Fruit fly (Drosophila melanogaster) whole organism, pupa: Measurements from ENCODE around the gene CG7272.

Experiments
- CG10348 ChIP-seq: fragments of 200-800 bp; sonication (Bioruptor generic); IDR thresholded peaks from 2 replicates; pipeline ENCODE4 v1.3.6; 2022; ENCODE audit warnings: missing biosample characterization, missing genetic modification characterization
- CG12605 ChIP-seq: fragments of 200-800 bp; sonication (Bioruptor generic); IDR thresholded peaks from 2 replicates; pipeline ENCODE4 v1.3.6; 2022; ENCODE audit warnings: missing biosample characterization, missing genetic modification characterization
- CG13204 ChIP-seq: fragments of 200-800 bp; sonication (Bioruptor generic); optimal IDR thresholded peaks from 2 replicates; lab custom pipeline; 2018; ENCODE audit warnings: missing biosample characterization, mild to moderate bottlenecking, missing genetic modification characterization, moderate library complexity
- CG14655 ChIP-seq: fragments of 200-800 bp; sonication (Bioruptor generic); optimal IDR thresholded peaks from 3 replicates; lab custom pipeline; 2017; ENCODE audit warnings: mild to moderate bottlenecking, missing biosample characterization, missing genetic modification reagents, missing genetic modification characterization
- CG15710 ChIP-seq: fragments of 200-800 bp; sonication (Bioruptor generic); optimal IDR thresholded peaks from 2 replicates; lab custom pipeline; 2018; ENCODE audit warnings: missing biosample characterization, mild to moderate bottlenecking, missing genetic modification characterization, moderate library complexity
- CG17806 ChIP-seq: fragments of 200-800 bp; sonication (Bioruptor generic); optimal IDR thresholded peaks from 2 replicates; lab custom pipeline; 2018; ENCODE audit warnings: missing biosample characterization, mild to moderate bottlenecking, missing genetic modification characterization, moderate library complexity
- CG32121 ChIP-seq: fragments of 200-800 bp; sonication (Bioruptor generic); IDR thresholded peaks from 2 replicates; pipeline ENCODE4 v1.3.6; 2022; ENCODE audit warnings: missing biosample characterization, missing genetic modification characterization
- CG34367 ChIP-seq: fragments of 200-800 bp; sonication (Bioruptor generic); optimal IDR thresholded peaks from 2 replicates; lab custom pipeline; 2018; ENCODE audit warnings: missing biosample characterization, mild to moderate bottlenecking, missing genetic modification characterization
- CG4496 ChIP-seq: fragments of 200-800 bp; sonication (Bioruptor generic); IDR thresholded peaks from 3 replicates; pipeline ENCODE4 v1.3.6; 2022; ENCODE audit warnings: missing biosample characterization, missing genetic modification characterization
- CG8159 ChIP-seq: fragments of 200-800 bp; sonication (Bioruptor generic); optimal IDR thresholded peaks from 3 replicates; lab custom pipeline; 2018; ENCODE audit warnings: missing biosample characterization, mild to moderate bottlenecking, missing genetic modification characterization, moderate library complexity
- CG8301 ChIP-seq: fragments of 200-800 bp; sonication (Bioruptor generic); optimal IDR thresholded peaks from 2 replicates; lab custom pipeline; 2018; ENCODE audit warnings: missing biosample characterization, mild to moderate bottlenecking, missing genetic modification characterization
- CG9948 ChIP-seq: fragments of 200-800 bp; sonication (Bioruptor generic); optimal IDR thresholded peaks from 2 replicates; lab custom pipeline; 2018; ENCODE audit warnings: missing biosample characterization, mild to moderate bottlenecking, missing genetic modification characterization, moderate library complexity
- D1 ChIP-seq: fragments of 200-800 bp; sonication (Bioruptor generic); optimal IDR thresholded peaks from 2 replicates; lab custom pipeline; 2018; ENCODE audit warnings: missing biosample characterization, mild to moderate bottlenecking, missing genetic modification characterization, moderate library complexity
- EcR ChIP-seq: fragments of 200-800 bp; sonication (Bioruptor generic); optimal IDR thresholded peaks from 3 replicates; lab custom pipeline; 2019; ENCODE audit warnings: missing biosample characterization, missing genetic modification characterization, mild to moderate bottlenecking, moderate library complexity, missing genetic modification reagents
- Ets98B ChIP-seq: fragments of 200-800 bp; sonication (Bioruptor generic); IDR thresholded peaks from 2 replicates; pipeline ENCODE4 v1.3.6; 2022; ENCODE audit warnings: missing biosample characterization, missing genetic modification characterization
- Pif1A ChIP-seq: fragments of 200-800 bp; sonication (Bioruptor generic); optimal IDR thresholded peaks from 3 replicates; lab custom pipeline; 2016; ENCODE audit warnings: missing biosample characterization, missing genetic modification characterization
- Pif1B ChIP-seq: fragments of 200-800 bp; sonication (Bioruptor generic); optimal IDR thresholded peaks from 3 replicates; lab custom pipeline; 2016; ENCODE audit warnings: missing biosample characterization, missing genetic modification characterization
- Snoo ChIP-seq: fragments of 200-800 bp; sonication (Bioruptor generic); optimal IDR thresholded peaks from 3 replicates; lab custom pipeline; 2017; ENCODE audit warnings: missing biosample characterization, mild to moderate bottlenecking, missing genetic modification characterization, inconsistent platforms
- fd96Ca ChIP-seq: fragments of 200-800 bp; sonication (Bioruptor generic); IDR thresholded peaks from 3 replicates; pipeline ENCODE4 v1.3.6; 2022; ENCODE audit warnings: missing biosample characterization, missing genetic modification characterization
- gl ChIP-seq: fragments of 200-800 bp; sonication (Bioruptor generic); optimal IDR thresholded peaks from 2 replicates; lab custom pipeline; 2018; ENCODE audit warnings: missing biosample characterization, mild to moderate bottlenecking, missing genetic modification characterization
- rn ChIP-seq: fragments of 200-800 bp; sonication (Bioruptor generic); IDR thresholded peaks from 2 replicates; pipeline ENCODE4 v1.3.6; 2022; ENCODE audit warnings: missing biosample characterization, missing genetic modification characterization

Gene CG7272

dm6 chr3L:15532368-15533030 is 31.8 kb downstream of the CG7272 start:
- TF ChIP-seq CG13204 (GFP tag; lab: Kevin White, UChicago) (no peak), CG17806 (peak; percentile 4), EcR (GFP tag; lab: Kevin White, UChicago) (peak; percentile 73), Snoo (tag; lab: Kevin White, UChicago) (peak; percentile 3), Ets98B (peak; percentile 64; the same call in 1 of the 2 replicates), CG8301 (peak; percentile 60), CG4496 (GFP tag; lab: Robert Waterston, UW) (peak; percentile 90), CG9948 (tag; lab: Kevin White, UChicago) (peak; percentile 45), gl (tag; lab: Kevin White, UChicago) (no peak), rn (GFP tag; lab: Robert Waterston, UW) (0 out of 2 replicates have a peak, but pooled peaks have one; percentile 31), CG15710 (tag; lab: Kevin White, UChicago) (peak; percentile 9), CG14655 (GFP tag; lab: Kevin White, UChicago) (peak; percentile 79), Pif1A (no peak), CG12605 (GFP tag; lab: Robert Waterston, UW) (peak; percentile 40), fd96Ca (peak; percentile 51; the same call in 2 of the 3 replicates), Pif1B (GFP tag; lab: Kevin White, UChicago) (no peak), CG32121 (GFP tag; lab: Robert Waterston, UW) (peak; percentile 50; the same call in 1 of the 2 replicates), CG10348 (GFP tag; lab: Robert Waterston, UW) (0 out of 2 replicates have a peak, but pooled peaks have one; percentile 6), CG8159 (tag; lab: Kevin White, UChicago) (peak; percentile 63), D1 (tag; lab: Kevin White, UChicago) (no peak), CG34367 (tag; lab: Kevin White, UChicago) (no peak)

DNA sequence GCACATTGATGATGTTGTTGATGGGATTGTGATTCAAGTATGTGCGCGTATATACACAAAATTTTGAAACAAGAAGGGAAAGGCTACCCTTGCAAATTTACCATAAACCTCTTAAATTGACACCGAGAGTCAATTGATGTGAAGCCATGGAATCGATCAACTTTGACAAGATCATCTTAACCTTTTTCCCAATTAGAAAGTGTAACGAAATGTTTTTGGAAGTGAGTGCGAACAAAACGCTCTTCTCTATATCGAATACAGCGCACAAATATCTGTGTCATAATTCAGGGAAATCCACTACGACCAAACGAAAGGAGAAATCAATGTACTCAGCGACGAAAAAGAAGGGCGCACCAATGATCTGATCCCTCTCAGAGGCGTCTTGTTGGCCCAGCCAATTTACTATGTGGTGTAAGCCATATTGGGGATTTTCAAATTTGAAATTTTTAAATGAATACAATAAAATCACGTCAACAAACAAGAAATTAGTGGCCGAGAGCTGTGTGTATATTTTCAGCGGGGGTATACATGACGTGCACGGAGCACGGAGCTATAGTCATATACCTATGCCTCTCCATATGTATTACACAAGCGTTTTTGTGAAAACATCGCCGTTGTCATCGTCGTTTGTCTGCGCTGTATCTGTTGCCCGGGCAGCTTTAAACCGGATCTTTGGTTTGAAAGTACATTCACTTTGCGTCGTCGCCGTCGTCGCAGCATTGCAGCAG is 32.8 kb downstream of the CG7272 start:
- peak; percentile 56 for TF ChIP-seq gl (tag; lab: Kevin White, UChicago)
- TF ChIP-seq CG9948 (tag; lab: Kevin White, UChicago), result peak; percentile 79
- TF ChIP-seq CG14655 (GFP tag; lab: Kevin White, UChicago), result peak; percentile 82
- TF ChIP-seq Ets98B, result peak; percentile 41
- TF ChIP-seq CG8159 (tag; lab: Kevin White, UChicago), result peak; percentile 69
- TF ChIP-seq Snoo (tag; lab: Kevin White, UChicago), result peak; percentile 62
- peak; percentile 79; the same call in 2 of the 3 replicates for TF ChIP-seq fd96Ca
- peak; percentile 60; the same call in 1 of the 3 replicates for TF ChIP-seq CG4496 (GFP tag; lab: Robert Waterston, UW)
- TF ChIP-seq CG15710 (tag; lab: Kevin White, UChicago), result peak; percentile 67
- TF ChIP-seq CG10348 (GFP tag; lab: Robert Waterston, UW), result no peak
- peak; percentile 70 for TF ChIP-seq CG8301
- TF ChIP-seq CG32121 (GFP tag; lab: Robert Waterston, UW), result peak; percentile 23; the same call in 1 of the 2 replicates
- TF ChIP-seq CG12605 (GFP tag; lab: Robert Waterston, UW), result peak; percentile 15; the same call in 1 of the 2 replicates
- TF ChIP-seq rn (GFP tag; lab: Robert Waterston, UW), result no peak
- peak; percentile 33 for TF ChIP-seq CG13204 (GFP tag; lab: Kevin White, UChicago)
- TF ChIP-seq Pif1B (GFP tag; lab: Kevin White, UChicago), result peak; percentile 83
- peak; percentile 52 for TF ChIP-seq EcR (GFP tag; lab: Kevin White, UChicago)
- TF ChIP-seq D1 (tag; lab: Kevin White, UChicago), result peak; percentile 48
- TF ChIP-seq CG34367 (tag; lab: Kevin White, UChicago), result peak; percentile 61
- peak; percentile 68 for TF ChIP-seq CG17806
- TF ChIP-seq Pif1A, result peak; percentile 73
- TF ChIP-seq, all 21 proteins: peak for 19

- TF ChIP-seq CG14655 (GFP tag; lab: Kevin White, UChicago) (peak; percentile 83), Ets98B (no peak), rn (GFP tag; lab: Robert Waterston, UW) (no peak), CG10348 (GFP tag; lab: Robert Waterston, UW) (no peak), CG12605 (GFP tag; lab: Robert Waterston, UW) (0 out of 2 replicates have a peak, but pooled peaks have one; percentile 9), CG8301 (peak; percentile 72), D1 (tag; lab: Kevin White, UChicago) (no peak), CG17806 (peak; percentile 59), Pif1B (GFP tag; lab: Kevin White, UChicago) (peak; percentile 42), CG13204 (GFP tag; lab: Kevin White, UChicago) (no peak), CG9948 (tag; lab: Kevin White, UChicago) (peak; percentile 72), CG34367 (tag; lab: Kevin White, UChicago) (peak; percentile 50), CG8159 (tag; lab: Kevin White, UChicago) (peak; percentile 69), CG4496 (GFP tag; lab: Robert Waterston, UW) (peak; percentile 48; the same call in 2 of the 3 replicates), EcR (GFP tag; lab: Kevin White, UChicago) (no peak), Pif1A (peak; percentile 69), gl (tag; lab: Kevin White, UChicago) (no peak), Snoo (tag; lab: Kevin White, UChicago) (peak; percentile 81), CG32121 (GFP tag; lab: Robert Waterston, UW) (0 out of 2 replicates have a peak, but pooled peaks have one; percentile 10), CG15710 (tag; lab: Kevin White, UChicago) (peak; percentile 73), fd96Ca (peak; percentile 18; the same call in 2 of the 3 replicates)
- TF ChIP-seq, all 21 proteins: peak for 14
Observed at dm6 chr3L:15534274-15535227, 33.8 kb downstream of the CG7272 start.
